Fruit fly (Drosophila melanogaster) whole organism, prepupa: ENCODE results near the gene eco.

Source experiments
- Blimp-1 ChIP-seq: fragments of 200-800 bp; sonication (Bioruptor generic); optimal IDR thresholded peaks from 3 replicates; lab custom pipeline; 2017; ENCODE audit warnings: missing biosample characterization, missing genetic modification characterization, mild to moderate bottlenecking, moderate library complexity, missing genetic modification reagents
- CG10631 ChIP-seq: fragments of 200-800 bp; sonication (Bioruptor generic); optimal IDR thresholded peaks from 2 replicates; lab custom pipeline; 2016; ENCODE audit warnings: missing biosample characterization, missing genetic modification characterization
- CG10669 ChIP-seq: fragments of 200-800 bp; sonication (Bioruptor generic); optimal IDR thresholded peaks from 3 replicates; lab custom pipeline; 2018; ENCODE audit warnings: missing biosample characterization, mild to moderate bottlenecking, missing genetic modification characterization, moderate library complexity
- CG11294 ChIP-seq: fragments of 200-800 bp; sonication (Bioruptor generic); IDR thresholded peaks from 2 replicates; pipeline ENCODE4 v1.3.6; 2022; ENCODE audit warnings: missing biosample characterization, missing genetic modification characterization
- CG11762 ChIP-seq: fragments of 200-800 bp; sonication (Bioruptor generic); optimal IDR thresholded peaks from 3 replicates; lab custom pipeline; 2016; ENCODE audit warnings: missing biosample characterization, missing genetic modification characterization; ENCODE audit not compliant: insufficient read depth
- CG11902 ChIP-seq: fragments of 200-800 bp; sonication (Bioruptor generic); optimal IDR thresholded peaks from 3 replicates; lab custom pipeline; 2016; ENCODE audit warnings: missing biosample characterization, missing genetic modification characterization
- CG1621 ChIP-seq: fragments of 200-800 bp; sonication (Bioruptor generic); optimal IDR thresholded peaks from 3 replicates; lab custom pipeline; 2018; ENCODE audit warnings: missing biosample characterization, mild to moderate bottlenecking, missing genetic modification characterization
- CG3032 ChIP-seq: fragments of 200-800 bp; optimal IDR thresholded peaks from 2 replicates; lab custom pipeline; 2019; ENCODE audit warnings: missing biosample characterization, mild to moderate bottlenecking, missing genetic modification characterization, moderate library complexity
- CG31627 ChIP-seq: fragments of 200-800 bp; sonication (Bioruptor generic); optimal IDR thresholded peaks from 3 replicates; lab custom pipeline; 2016; ENCODE audit warnings: missing biosample characterization, missing genetic modification characterization
- CG3919 ChIP-seq: fragments of 200-800 bp; sonication (Bioruptor generic); optimal IDR thresholded peaks from 3 replicates; lab custom pipeline; 2016; ENCODE audit warnings: missing biosample characterization, missing genetic modification characterization
- CG4318 ChIP-seq: fragments of 200-800 bp; sonication (Bioruptor generic); optimal IDR thresholded peaks from 3 replicates; lab custom pipeline; 2017; ENCODE audit warnings: missing biosample characterization, mild to moderate bottlenecking, missing genetic modification characterization
- CG6163 ChIP-seq: fragments of 200-800 bp; sonication (Bioruptor generic); IDR thresholded peaks from 3 replicates; pipeline ENCODE4 v1.3.6; 2022; ENCODE audit warnings: missing biosample characterization, missing genetic modification characterization
- CG6792 ChIP-seq: fragments of 200-800 bp; sonication (Bioruptor generic); optimal IDR thresholded peaks from 3 replicates; lab custom pipeline; 2016; ENCODE audit warnings: missing biosample characterization, missing genetic modification characterization
- CG6854 ChIP-seq: fragments of 200-800 bp; sonication (Bioruptor generic); optimal IDR thresholded peaks from 2 replicates; lab custom pipeline; 2017; ENCODE audit warnings: missing biosample characterization, mild to moderate bottlenecking, missing genetic modification characterization
- CG7368 ChIP-seq: fragments of 200-800 bp; sonication (Bioruptor generic); optimal IDR thresholded peaks from 3 replicates; lab custom pipeline; 2016; ENCODE audit warnings: missing biosample characterization, missing genetic modification characterization
- CG8119 ChIP-seq: fragments of 200-800 bp; sonication (Bioruptor generic); IDR thresholded peaks from 3 replicates; pipeline ENCODE4 v1.3.6; 2022; ENCODE audit warnings: missing biosample characterization, missing genetic modification characterization
- CG8319 ChIP-seq: fragments of 200-800 bp; sonication (Bioruptor generic); optimal IDR thresholded peaks from 3 replicates; lab custom pipeline; 2016; ENCODE audit warnings: missing biosample characterization, missing genetic modification characterization
- CG8632 ChIP-seq: fragments of 200-800 bp; sonication (Bioruptor generic); optimal IDR thresholded peaks from 3 replicates; lab custom pipeline; 2016; ENCODE audit warnings: missing biosample characterization, missing genetic modification characterization
- Eip75B ChIP-seq: fragments of 200-800 bp; sonication (Bioruptor generic); optimal IDR thresholded peaks from 3 replicates; lab custom pipeline; 2016; ENCODE audit warnings: missing biosample characterization, missing genetic modification characterization
- Eip78C ChIP-seq: fragments of 200-800 bp; sonication (Bioruptor generic); peaks from one replicate; lab custom pipeline; 2016; ENCODE audit warnings: missing biosample characterization, missing genetic modification characterization
- Eip93F ChIP-seq: fragments of 200-800 bp; sonication (Bioruptor generic); optimal IDR thresholded peaks from 2 replicates; lab custom pipeline; 2016; ENCODE audit warnings: missing biosample characterization, mild to moderate bottlenecking, missing genetic modification characterization
- Ets21C ChIP-seq: fragments of 200-800 bp; sonication (Bioruptor generic); optimal IDR thresholded peaks from 3 replicates; lab custom pipeline; 2016; ENCODE audit warnings: missing biosample characterization, missing genetic modification characterization
- Ets96B ChIP-seq: fragments of 200-800 bp; optimal IDR thresholded peaks from 2 replicates; lab custom pipeline; 2019; ENCODE audit warnings: missing biosample characterization, mild to moderate bottlenecking, missing genetic modification characterization, moderate library complexity
- Gug ChIP-seq: fragments of 200-800 bp; sonication (Bioruptor generic); IDR thresholded peaks from 2 replicates; pipeline ENCODE4 v1.3.6; 2022; ENCODE audit warnings: missing biosample characterization, missing genetic modification characterization
- Hr38 ChIP-seq: sonication (Bioruptor generic); optimal IDR thresholded peaks from 2 replicates; lab custom pipeline; 2016; ENCODE audit warnings: missing biosample characterization, missing genetic modification characterization
- Hr39 ChIP-seq: fragments of 200-800 bp; sonication (Bioruptor generic); optimal IDR thresholded peaks from 2 replicates; lab custom pipeline; 2016; ENCODE audit warnings: missing biosample characterization, missing genetic modification characterization
- Hr4 ChIP-seq: fragments of 200-800 bp; sonication (Bioruptor generic); optimal IDR thresholded peaks from 3 replicates; lab custom pipeline; 2016; ENCODE audit warnings: missing biosample characterization, missing genetic modification characterization
- Lpt ChIP-seq: fragments of 200-800 bp; sonication (Bioruptor generic); optimal IDR thresholded peaks from 3 replicates; lab custom pipeline; 2016; ENCODE audit warnings: missing biosample characterization, missing genetic modification characterization
- Met ChIP-seq: fragments of 200-800 bp; sonication (Bioruptor generic); optimal IDR thresholded peaks from 3 replicates; lab custom pipeline; 2016; ENCODE audit warnings: missing biosample characterization, missing genetic modification characterization
- OdsH ChIP-seq: fragments of 200-800 bp; sonication (Bioruptor generic); optimal IDR thresholded peaks from 3 replicates; lab custom pipeline; 2016; ENCODE audit warnings: missing biosample characterization, missing genetic modification characterization
- Smox ChIP-seq: fragments of 200-800 bp; sonication (Bioruptor generic); optimal IDR thresholded peaks from 3 replicates; lab custom pipeline; 2016; ENCODE audit warnings: missing biosample characterization, missing genetic modification characterization
- Sox102F ChIP-seq: fragments of 200-800 bp; sonication (Bioruptor generic); optimal IDR thresholded peaks from 2 replicates; lab custom pipeline; 2016; ENCODE audit warnings: missing biosample characterization, mild to moderate bottlenecking, missing genetic modification characterization
- Sox15 ChIP-seq: fragments of 200-800 bp; sonication (Bioruptor generic); optimal IDR thresholded peaks from 3 replicates; lab custom pipeline; 2016; ENCODE audit warnings: missing biosample characterization, missing genetic modification characterization
- achi ChIP-seq: fragments of 200-800 bp; sonication (Bioruptor generic); optimal IDR thresholded peaks from 3 replicates; lab custom pipeline; 2016; ENCODE audit warnings: missing biosample characterization, missing genetic modification characterization
- acj6 ChIP-seq: fragments of 200-800 bp; sonication (Bioruptor generic); optimal IDR thresholded peaks from 3 replicates; lab custom pipeline; 2016; ENCODE audit warnings: missing biosample characterization, missing genetic modification characterization
- dac ChIP-seq: fragments of 200-800 bp; sonication (Bioruptor generic); optimal IDR thresholded peaks from 2 replicates; lab custom pipeline; 2017; ENCODE audit warnings: missing biosample characterization, mild to moderate bottlenecking, missing genetic modification characterization
- dsx ChIP-seq: fragments of 200-800 bp; optimal IDR thresholded peaks from 3 replicates; lab custom pipeline; 2019; ENCODE audit warnings: missing biosample characterization, mild to moderate bottlenecking, missing genetic modification characterization, moderate library complexity; ENCODE audit not compliant: poor library complexity, severe bottlenecking
- eg ChIP-seq: fragments of 200-800 bp; sonication (Bioruptor generic); IDR thresholded peaks from 3 replicates; pipeline ENCODE4 v1.3.6; 2022; ENCODE audit warnings: missing biosample characterization, missing genetic modification characterization
- esn ChIP-seq: fragments of 200-800 bp; sonication (Bioruptor generic); optimal IDR thresholded peaks from 2 replicates; lab custom pipeline; 2016; ENCODE audit warnings: missing biosample characterization, mild to moderate bottlenecking, missing genetic modification characterization, moderate library complexity
- fd59A ChIP-seq: fragments of 200-800 bp; sonication (Bioruptor generic); optimal IDR thresholded peaks from 2 replicates; lab custom pipeline; 2017; ENCODE audit warnings: missing biosample characterization, mild to moderate bottlenecking, missing genetic modification characterization, missing genetic modification reagents
- fd85E ChIP-seq: fragments of 200-800 bp; sonication (Bioruptor generic); optimal IDR thresholded peaks from 3 replicates; lab custom pipeline; 2016; ENCODE audit warnings: missing biosample characterization, missing genetic modification characterization
- fkh ChIP-seq: fragments of 200-800 bp; sonication (Bioruptor generic); optimal IDR thresholded peaks from 3 replicates; lab custom pipeline; 2017; ENCODE audit warnings: missing biosample characterization, mild to moderate bottlenecking, missing genetic modification characterization, moderate library complexity
- lz ChIP-seq: fragments of 200-800 bp; sonication (Bioruptor generic); optimal IDR thresholded peaks from 3 replicates; lab custom pipeline; 2016; ENCODE audit warnings: missing biosample characterization, missing genetic modification characterization
- net ChIP-seq: fragments of 200-800 bp; sonication (Bioruptor generic); optimal IDR thresholded peaks from 3 replicates; lab custom pipeline; 2016; ENCODE audit warnings: missing biosample characterization, missing genetic modification characterization
- pdm3 ChIP-seq: fragments of 200-800 bp; sonication (Bioruptor generic); optimal IDR thresholded peaks from 3 replicates; lab custom pipeline; 2016; ENCODE audit warnings: missing biosample characterization, missing genetic modification characterization
- salr ChIP-seq, 2 experiments: fragments of 200-800 bp; sonication (Bioruptor generic); optimal IDR thresholded peaks; 3 replicates each; lab custom pipeline; 2016 to 2018; ENCODE audit warnings: missing biosample characterization in 2 of 2, missing genetic modification characterization in 2 of 2, mild to moderate bottlenecking in 1 of 2
- spab ChIP-seq: fragments of 200-800 bp; sonication (Bioruptor generic); optimal IDR thresholded peaks from 2 replicates; lab custom pipeline; 2017; ENCODE audit warnings: missing biosample characterization, mild to moderate bottlenecking, missing genetic modification characterization, missing genetic modification reagents
- svp ChIP-seq: fragments of 200-800 bp; sonication (Bioruptor generic); peaks from one replicate; lab custom pipeline; 2016; ENCODE audit warnings: missing biosample characterization, missing genetic modification characterization
- topi ChIP-seq: fragments of 200-800 bp; sonication (Bioruptor generic); optimal IDR thresholded peaks from 3 replicates; lab custom pipeline; 2016; ENCODE audit warnings: missing biosample characterization, missing genetic modification characterization
- vri ChIP-seq: fragments of 200-800 bp; sonication (Bioruptor generic); optimal IDR thresholded peaks from 3 replicates; lab custom pipeline; 2016; ENCODE audit warnings: missing biosample characterization, mild to moderate bottlenecking, missing genetic modification characterization

The eco gene

dm6 chr3L:7349311-7349710 lies 10.2 kb upstream of the eco start:
- TF ChIP-seq fkh (GFP tag; lab: Kevin White, UChicago) (peak; percentile 79), Sox102F (GFP tag; lab: Kevin White, UChicago) (no peak)

DNA sequence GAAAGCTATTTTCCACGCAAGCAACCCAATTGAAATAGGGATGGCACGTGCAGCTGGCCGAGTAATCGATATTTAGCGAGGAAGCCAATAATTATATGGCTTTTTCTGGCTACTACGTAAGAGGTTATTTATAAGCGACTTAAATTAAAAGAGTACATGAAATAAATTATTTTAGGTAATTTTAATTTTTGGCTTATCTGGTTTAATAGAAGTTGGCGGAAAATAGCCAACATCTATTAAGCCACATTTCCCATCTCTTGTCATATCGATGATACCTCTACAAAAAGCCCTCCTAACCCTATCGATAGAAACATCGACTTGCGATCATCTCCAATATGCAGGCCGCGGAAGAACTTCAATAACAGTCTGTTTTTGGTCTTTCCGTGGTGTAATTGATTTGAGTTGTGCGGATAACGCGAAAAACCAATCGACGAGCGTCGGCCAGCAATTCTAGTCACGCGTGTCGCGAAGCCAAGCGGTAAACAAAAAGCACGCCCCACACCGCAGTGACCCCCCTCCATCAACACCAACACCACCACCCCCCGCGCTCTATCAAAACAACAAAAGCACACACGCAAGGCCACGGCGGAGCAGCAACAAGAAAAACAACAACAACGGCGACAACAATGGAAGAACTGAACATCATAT lies 9.0 kb upstream of the eco start, which contains the start of the genes Srp19 and qm:
Gene Srp19 (minus strand): TSS at position 51 of the 648 bp plus-strand sequence.
Gene qm (plus strand): TSS at position 330 of the 648 bp plus-strand sequence.
- no peak for TF ChIP-seq dac (GFP tag; lab: Kevin White, UChicago)
- no peak for TF ChIP-seq net
- no peak for TF ChIP-seq CG11902 (GFP tag; lab: Kevin White, UChicago)
- no peak for TF ChIP-seq spab (GFP tag; lab: Kevin White, UChicago)
- no peak for TF ChIP-seq salr (GFP tag; optimal IDR thresholded peaks at IDR 0.05; lab: Kevin White, UChicago)
- no peak for TF ChIP-seq CG7368 (GFP tag; lab: Kevin White, UChicago)
- TF ChIP-seq Hr38: no peak
- peak; percentile 37 for TF ChIP-seq dsx (GFP tag; lab: Kevin White, UChicago)
- TF ChIP-seq CG10631 (GFP tag; lab: Kevin White, UChicago): peak; percentile 60
- no peak for TF ChIP-seq Met (GFP tag; lab: Kevin White, UChicago)
- peak; percentile 38 for TF ChIP-seq CG3919 (GFP tag; lab: Kevin White, UChicago)
- peak; percentile 63 for TF ChIP-seq Eip93F (GFP tag; lab: Kevin White, UChicago)
- TF ChIP-seq CG10669 (GFP tag; lab: Kevin White, UChicago): no peak
- peak; percentile 65 for TF ChIP-seq CG6854 (GFP tag; lab: Kevin White, UChicago)
- TF ChIP-seq esn (GFP tag; lab: Kevin White, UChicago): peak; percentile 66
- no peak for TF ChIP-seq Sox15 (GFP tag; lab: Kevin White, UChicago)
- peak; percentile 52 for TF ChIP-seq Eip78C (GFP tag; lab: Kevin White, UChicago)
- TF ChIP-seq CG6792 (GFP tag; lab: Kevin White, UChicago): peak; percentile 5
- no peak; the same call in 2 of the 3 replicates for TF ChIP-seq eg (GFP tag; lab: Robert Waterston, UW)
- TF ChIP-seq Smox: no peak
- TF ChIP-seq lz (GFP tag; lab: Kevin White, UChicago): peak; percentile 66
- TF ChIP-seq CG11762 (GFP tag; lab: Kevin White, UChicago): no peak
- TF ChIP-seq CG3032 (tag; lab: Kevin White, UChicago): peak; percentile 33
- no peak for TF ChIP-seq CG8632
- TF ChIP-seq Ets96B (tag; lab: Kevin White, UChicago): no peak
- TF ChIP-seq topi (GFP tag; lab: Kevin White, UChicago): peak; percentile 38
- no peak for TF ChIP-seq Blimp-1
- peak; percentile 50 for TF ChIP-seq CG31627 (GFP tag; lab: Kevin White, UChicago)
- no peak for TF ChIP-seq CG11294 (GFP tag; lab: Robert Waterston, UW)
- no peak for TF ChIP-seq Gug (GFP tag; lab: Robert Waterston, UW)
- TF ChIP-seq CG4318 (GFP tag; lab: Kevin White, UChicago): no peak
- no peak for TF ChIP-seq Lpt (GFP tag; lab: Kevin White, UChicago)
- TF ChIP-seq svp (GFP tag; lab: Kevin White, UChicago): no peak
- TF ChIP-seq CG1621: peak; percentile 35
- no peak; the same call in 2 of the 3 replicates for TF ChIP-seq CG6163
- TF ChIP-seq fkh (GFP tag; lab: Kevin White, UChicago): peak; percentile 74
- no peak for TF ChIP-seq Ets21C
- TF ChIP-seq fd59A (GFP tag; lab: Kevin White, UChicago): no peak
- peak; percentile 31 for TF ChIP-seq Hr39 (GFP tag; lab: Kevin White, UChicago)
- TF ChIP-seq acj6: no peak
- no peak for TF ChIP-seq OdsH (GFP tag; lab: Kevin White, UChicago)
- TF ChIP-seq vri (GFP tag; lab: Kevin White, UChicago): no peak
- TF ChIP-seq fd85E (GFP tag; lab: Kevin White, UChicago): no peak
- TF ChIP-seq CG8119 (GFP tag; lab: Robert Waterston, UW): peak; percentile 52; the same call in 1 of the 3 replicates
- no peak for TF ChIP-seq Sox102F (GFP tag; lab: Kevin White, UChicago)
- no peak for TF ChIP-seq pdm3
- TF ChIP-seq Hr4 (GFP tag; lab: Kevin White, UChicago): no peak
- TF ChIP-seq achi (GFP tag; lab: Kevin White, UChicago): peak; percentile 1
- no peak for TF ChIP-seq CG8319 (GFP tag; lab: Kevin White, UChicago)
- peak; percentile 54 for TF ChIP-seq Eip75B (GFP tag; lab: Kevin White, UChicago)
